Worm (Caenorhabditis elegans) whole organism, mixed stage, embryonic: ENCODE data around the gene M28.4.

Experiments used
- M03D4.4 ChIP-seq: sonication (generic microtip); optimal IDR thresholded peaks from 2 replicates; lab custom pipeline; 2017; ENCODE audit warnings: mild to moderate bottlenecking, missing genetic modification characterization, missing compliant biosample characterization
- blmp-1 ChIP-seq: fragments of 150-350 bp; optimal IDR thresholded peaks from 2 replicates; lab custom pipeline; 2014; ENCODE audit warnings: missing biosample characterization, missing genetic modification characterization
- ceh-39 ChIP-seq: fragments of 150-350 bp; optimal IDR thresholded peaks from 2 replicates; lab custom pipeline; 2014; ENCODE audit warnings: missing biosample characterization, missing genetic modification characterization
- ceh-43 ChIP-seq: fragments of 200-800 bp; sonication (Bioruptor generic); optimal IDR thresholded peaks from 2 replicates; lab custom pipeline; 2018; ENCODE audit warnings: mild to moderate bottlenecking, missing genetic modification characterization, moderate library complexity, missing compliant biosample characterization
- ceh-83 ChIP-seq: fragments of 200-800 bp; sonication (Bioruptor generic); optimal IDR thresholded peaks from 2 replicates; lab custom pipeline; 2018; ENCODE audit warnings: mild to moderate bottlenecking, missing genetic modification characterization, missing compliant biosample characterization
- ces-1 ChIP-seq: fragments of 150-350 bp; optimal IDR thresholded peaks from 2 replicates; lab custom pipeline; 2014; ENCODE audit warnings: missing biosample characterization, missing genetic modification reagents, missing genetic modification characterization
- cnd-1 ChIP-seq: fragments of 200-800 bp; sonication (Bioruptor generic); optimal IDR thresholded peaks from 2 replicates; lab custom pipeline; 2018; ENCODE audit warnings: mild to moderate bottlenecking, missing genetic modification characterization, missing compliant biosample characterization
- drap-1 ChIP-seq: fragments of 200-800 bp; sonication (Bioruptor generic); optimal IDR thresholded peaks from 3 replicates; lab custom pipeline; 2018; ENCODE audit warnings: mild to moderate bottlenecking, missing genetic modification characterization, missing compliant biosample characterization
- elt-1 ChIP-seq: sonication (generic microtip); optimal IDR thresholded peaks from 2 replicates; lab custom pipeline; 2017; ENCODE audit warnings: missing genetic modification characterization, mild to moderate bottlenecking, missing compliant biosample characterization, antibody characterized with exemption, moderate library complexity, borderline replicate concordance; ENCODE audit not compliant: insufficient read depth
- elt-3 ChIP-seq: fragments of 150-350 bp; optimal IDR thresholded peaks from 2 replicates; lab custom pipeline; 2014; ENCODE audit warnings: missing biosample characterization, missing genetic modification characterization
- flh-1 ChIP-seq: fragments of 200-800 bp; sonication (Bioruptor generic); optimal IDR thresholded peaks from 2 replicates; lab custom pipeline; 2018; ENCODE audit warnings: mild to moderate bottlenecking, missing genetic modification characterization, moderate library complexity, missing compliant biosample characterization
- ham-2 ChIP-seq: fragments of 200-800 bp; sonication (Bioruptor generic); optimal IDR thresholded peaks from 2 replicates; lab custom pipeline; 2018; ENCODE audit warnings: mild to moderate bottlenecking, missing genetic modification characterization, missing compliant biosample characterization
- hlh-1 ChIP-seq: fragments of 150-350 bp; optimal IDR thresholded peaks from 2 replicates; lab custom pipeline; 2014; ENCODE audit warnings: missing biosample characterization, missing genetic modification reagents, missing genetic modification characterization
- lin-13 ChIP-seq: fragments of 150-350 bp; optimal IDR thresholded peaks from 2 replicates; lab custom pipeline; 2014; ENCODE audit warnings: missing biosample characterization, missing genetic modification characterization
- lin-32 ChIP-seq: fragments of 200-800 bp; sonication (Bioruptor generic); optimal IDR thresholded peaks from 2 replicates; lab custom pipeline; 2018; ENCODE audit warnings: mild to moderate bottlenecking, missing genetic modification characterization, missing compliant biosample characterization
- lsy-2 ChIP-seq: fragments of 150-350 bp; optimal IDR thresholded peaks from 2 replicates; lab custom pipeline; 2014; ENCODE audit warnings: missing biosample characterization, missing genetic modification characterization
- mab-5 ChIP-seq: fragments of 150-350 bp; optimal IDR thresholded peaks from 2 replicates; lab custom pipeline; 2014; ENCODE audit warnings: missing biosample characterization, missing genetic modification characterization
- mep-1 ChIP-seq: fragments of 150-350 bp; optimal IDR thresholded peaks from 2 replicates; lab custom pipeline; 2017; ENCODE audit warnings: missing biosample characterization, missing genetic modification reagents, missing genetic modification characterization, inconsistent platforms
- nhr-12 ChIP-seq: fragments of 150-350 bp; optimal IDR thresholded peaks from 2 replicates; lab custom pipeline; 2014; ENCODE audit warnings: missing biosample characterization, missing genetic modification characterization
- nhr-2 ChIP-seq: fragments of 150-350 bp; optimal IDR thresholded peaks from 2 replicates; lab custom pipeline; 2014; ENCODE audit warnings: missing biosample characterization, missing genetic modification characterization
- nhr-237 ChIP-seq: fragments of 150-350 bp; optimal IDR thresholded peaks from 2 replicates; lab custom pipeline; 2014; ENCODE audit warnings: missing biosample characterization, missing genetic modification characterization
- nhr-28 ChIP-seq: fragments of 150-350 bp; optimal IDR thresholded peaks from 2 replicates; lab custom pipeline; 2014; ENCODE audit warnings: missing biosample characterization, missing genetic modification characterization
- nhr-76 ChIP-seq: sonication (generic microtip); optimal IDR thresholded peaks from 2 replicates; lab custom pipeline; 2017; ENCODE audit warnings: missing biosample characterization, missing genetic modification characterization
- pha-4 ChIP-seq: fragments of 150-350 bp; optimal IDR thresholded peaks from 2 replicates; lab custom pipeline; 2018; ENCODE audit warnings: missing biosample characterization, missing genetic modification reagents, missing genetic modification characterization
- sem-2 ChIP-seq: fragments of 200-800 bp; sonication (Bioruptor generic); optimal IDR thresholded peaks from 2 replicates; lab custom pipeline; 2018; ENCODE audit warnings: mild to moderate bottlenecking, missing genetic modification characterization, missing compliant biosample characterization
- snpc-4 ChIP-seq: fragments of 150-350 bp; optimal IDR thresholded peaks from 2 replicates; lab custom pipeline; 2014; ENCODE audit warnings: missing biosample characterization, missing genetic modification characterization
- tbx-8 ChIP-seq: fragments of 200-800 bp; sonication (Bioruptor generic); optimal IDR thresholded peaks from 2 replicates; lab custom pipeline; 2018; ENCODE audit warnings: mild to moderate bottlenecking, missing genetic modification characterization, moderate library complexity, missing compliant biosample characterization
- unc-120 ChIP-seq: sonication (generic microtip); optimal IDR thresholded peaks from 2 replicates; lab custom pipeline; 2017; ENCODE audit warnings: missing genetic modification characterization, missing compliant biosample characterization; ENCODE audit not compliant: poor library complexity, severe bottlenecking
- unc-39 ChIP-seq: fragments of 150-350 bp; optimal IDR thresholded peaks from 2 replicates; lab custom pipeline; 2014; ENCODE audit warnings: missing biosample characterization, missing genetic modification characterization
- unc-62 ChIP-seq: fragments of 150-350 bp; optimal IDR thresholded peaks from 2 replicates; lab custom pipeline; 2014; ENCODE audit warnings: missing biosample characterization, missing genetic modification reagents, missing genetic modification characterization
- zip-8 ChIP-seq: fragments of 150-350 bp; optimal IDR thresholded peaks from 2 replicates; lab custom pipeline; 2014; ENCODE audit warnings: missing biosample characterization, missing genetic modification characterization
- ztf-11 ChIP-seq: fragments of 150-350 bp; optimal IDR thresholded peaks from 2 replicates; lab custom pipeline; 2014; ENCODE audit warnings: missing biosample characterization, missing genetic modification characterization

M28.4 gene

DNA sequence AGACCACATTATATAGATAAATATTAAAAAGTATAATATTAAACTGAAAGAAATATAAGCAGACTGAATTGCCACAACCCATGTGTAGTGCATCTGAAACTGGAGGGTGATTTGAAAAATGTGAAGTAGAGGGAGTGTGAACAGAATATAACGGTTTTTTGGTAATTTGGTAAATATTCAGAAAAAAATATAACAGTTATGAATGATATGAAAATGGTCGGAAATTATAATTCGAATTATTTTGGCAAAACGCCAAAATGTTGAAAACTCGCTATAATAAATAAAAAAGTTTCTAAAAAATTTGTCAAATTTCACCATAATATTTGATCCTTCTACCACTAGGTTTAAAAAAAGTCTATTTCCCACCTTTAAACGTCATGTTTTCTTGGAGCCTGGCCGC, 41.3 kb upstream of the M28.4 start, which contains the start of gene srv-2:
TSS of gene srv-2 (minus strand) at position 101 of the 400 bp plus-strand sequence.
- no peak for TF ChIP-seq nhr-12 (tag; lab: Kevin White, UChicago)
- TF ChIP-seq drap-1 (GFP tag; lab: Kevin White, UChicago): no peak
- no peak for TF ChIP-seq mep-1
- TF ChIP-seq pha-4 (tag; lab: Kevin White, UChicago): no peak
- no peak for TF ChIP-seq flh-1 (GFP tag; lab: Kevin White, UChicago)

DNA sequence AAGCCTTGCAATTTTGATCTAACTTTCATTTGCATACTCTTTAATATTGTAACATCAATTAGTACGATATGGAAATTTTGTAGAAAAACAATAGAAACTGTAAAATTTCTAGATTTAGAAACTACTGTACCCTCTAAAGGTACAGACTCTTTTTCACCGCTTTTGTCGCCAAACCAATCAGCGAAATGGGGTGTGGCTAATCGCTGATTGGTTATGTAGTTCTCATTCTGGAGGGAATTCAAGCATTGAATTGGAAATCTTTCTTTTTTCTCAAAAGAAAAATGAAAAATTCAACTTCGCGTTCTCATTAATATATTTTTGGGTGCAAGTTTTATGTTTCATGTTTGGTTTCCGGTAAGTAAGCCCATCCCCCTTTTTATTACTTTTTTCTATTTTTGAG, 39.9 kb upstream of the M28.4 start:
- TF ChIP-seq ceh-43 (GFP tag; lab: Kevin White, UChicago) (no peak), nhr-76 (tag; lab: Kevin White, UChicago) (no peak), elt-3 (tag; lab: Kevin White, UChicago) (no peak), ceh-39 (no peak), lin-13 (tag; lab: Kevin White, UChicago) (no peak), lin-32 (no peak), nhr-28 (no peak), tbx-8 (no peak), drap-1 (GFP tag; lab: Kevin White, UChicago) (no peak), unc-39 (no peak), ceh-83 (no peak), unc-120 (tag; lab: Kevin White, UChicago) (no peak), M03D4.4 (tag; lab: Kevin White, UChicago) (no peak)

ce11 chrII:10605512-10605911, 38.0 kb upstream of the M28.4 start, which contains the start of gene taf-13:
taf-13 (minus strand) TSS chrII:10605612.
- TF ChIP-seq ztf-11: no peak
- no peak for TF ChIP-seq zip-8
- no peak for TF ChIP-seq ceh-83
- no peak for TF ChIP-seq snpc-4
- TF ChIP-seq unc-120 (tag; lab: Kevin White, UChicago): no peak
- no peak for TF ChIP-seq lin-13 (tag; lab: Kevin White, UChicago)
- TF ChIP-seq elt-3 (tag; lab: Kevin White, UChicago): no peak
- no peak for TF ChIP-seq drap-1 (GFP tag; lab: Kevin White, UChicago)
- TF ChIP-seq hlh-1: no peak
- TF ChIP-seq sem-2: no peak
- no peak for TF ChIP-seq cnd-1
- no peak for TF ChIP-seq tbx-8
- no peak for TF ChIP-seq mep-1
- TF ChIP-seq nhr-237: no peak
- TF ChIP-seq lin-32: no peak
- no peak for TF ChIP-seq ceh-39
- TF ChIP-seq nhr-76 (tag; lab: Kevin White, UChicago): no peak

DNA sequence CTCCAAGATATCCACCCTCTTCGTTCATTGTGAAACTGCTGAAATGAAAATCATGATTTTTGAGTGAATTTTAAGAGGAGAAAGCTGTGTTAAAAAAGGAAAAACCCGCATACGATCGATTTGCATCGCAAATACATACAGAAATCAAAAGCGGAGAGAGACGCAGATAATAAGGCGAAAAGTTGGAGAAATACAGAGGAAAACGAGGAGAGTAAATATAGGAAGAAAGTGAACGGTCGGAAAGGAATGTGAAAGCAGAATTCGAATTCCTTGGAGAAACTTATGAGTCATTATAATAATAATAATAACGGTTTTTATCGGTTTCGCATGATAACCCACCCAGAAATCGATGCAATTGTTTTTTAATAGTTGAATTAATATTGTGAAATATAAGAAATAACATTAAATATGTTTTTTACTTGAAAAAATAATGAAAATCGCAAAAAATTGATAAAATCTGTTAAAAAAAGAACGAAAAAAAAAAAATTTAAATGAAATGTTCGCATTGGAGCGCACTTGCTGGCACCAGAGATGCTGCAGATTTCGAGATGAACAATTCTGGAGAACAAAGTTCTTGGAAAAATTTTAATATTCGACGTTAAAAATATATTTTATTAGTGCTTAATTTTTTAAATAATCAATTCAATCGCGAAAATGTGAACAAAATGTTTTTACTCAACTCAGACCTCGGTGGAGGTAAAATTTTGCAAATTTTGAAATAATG, 36.1 kb upstream of the M28.4 start, which contains the start of gene ccm-3:
TSS of gene ccm-3 (minus strand) at position 38 of the 724 bp plus-strand sequence.
- TF ChIP-seq flh-1 (GFP tag; lab: Kevin White, UChicago): no peak
- TF ChIP-seq mep-1: no peak
- no peak for TF ChIP-seq mab-5 (tag; lab: Kevin White, UChicago)
- TF ChIP-seq unc-39: no peak
- peak; percentile 56 for TF ChIP-seq ces-1 (GFP tag; lab: Kevin White, UChicago)
- no peak for TF ChIP-seq elt-1 (tag; lab: Kevin White, UChicago)
- TF ChIP-seq nhr-76 (tag; lab: Kevin White, UChicago): no peak
- no peak for TF ChIP-seq nhr-12 (tag; lab: Kevin White, UChicago)
- no peak for TF ChIP-seq drap-1 (GFP tag; lab: Kevin White, UChicago)
- TF ChIP-seq unc-62 (GFP tag; lab: Kevin White, UChicago): no peak
- TF ChIP-seq ceh-39: no peak
- peak; percentile 25 for TF ChIP-seq pha-4 (tag; lab: Kevin White, UChicago)
- TF ChIP-seq blmp-1: peak; percentile 81
- no peak for TF ChIP-seq unc-120 (tag; lab: Kevin White, UChicago)
- no peak for TF ChIP-seq lin-13 (tag; lab: Kevin White, UChicago)
- no peak for TF ChIP-seq elt-3 (tag; lab: Kevin White, UChicago)
- no peak for TF ChIP-seq sem-2
- TF ChIP-seq nhr-28: no peak
- TF ChIP-seq ceh-43 (GFP tag; lab: Kevin White, UChicago): no peak
- no peak for TF ChIP-seq lin-32
- no peak for TF ChIP-seq M03D4.4 (tag; lab: Kevin White, UChicago)

DNA sequence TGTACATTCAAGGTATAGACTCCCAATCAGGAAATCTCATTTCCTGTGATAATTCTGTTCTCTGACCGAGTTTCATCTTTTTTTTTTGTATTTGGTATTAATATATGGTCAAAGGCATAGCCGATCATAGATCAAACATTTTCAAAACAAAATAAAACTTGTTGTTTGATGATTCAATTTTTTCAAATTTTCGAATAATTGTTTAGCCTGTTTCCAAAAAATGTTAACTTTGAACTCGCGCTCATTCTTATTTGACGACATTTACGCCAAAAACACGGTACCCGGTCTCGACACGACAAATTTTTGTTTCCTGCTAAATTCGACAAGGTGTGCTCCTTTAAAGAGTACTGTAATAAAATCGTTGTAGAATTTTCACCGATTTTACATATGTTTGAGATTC, 34.7 kb upstream of the M28.4 start:
- TF ChIP-seq nhr-12 (tag; lab: Kevin White, UChicago) (no peak), elt-1 (tag; lab: Kevin White, UChicago) (no peak), drap-1 (GFP tag; lab: Kevin White, UChicago) (no peak), elt-3 (tag; lab: Kevin White, UChicago) (no peak), mep-1 (no peak), unc-120 (tag; lab: Kevin White, UChicago) (no peak), nhr-76 (tag; lab: Kevin White, UChicago) (no peak), M03D4.4 (tag; lab: Kevin White, UChicago) (no peak), lin-32 (no peak), pha-4 (tag; lab: Kevin White, UChicago) (no peak), ztf-11 (no peak), ham-2 (GFP tag; lab: Kevin White, UChicago) (no peak), sem-2 (no peak), nhr-2 (tag; lab: Kevin White, UChicago) (no peak), lsy-2 (tag; lab: Kevin White, UChicago) (no peak)
